Worm (Caenorhabditis elegans): ENCODE results near the gene coq-3.
A peak's percentile ranks its signal among the peaks of the same experiment; 100 is the strongest.
"Not testable (repeated sequence)": the region's sequence is repeated elsewhere in the genome, so short reads cannot be mapped to it uniquely, and the experiment has no call there.

coq-3 gene

ce11 chrIV:14757786-14758185, 38.3 kb downstream of the coq-3 start:
- TF ChIP-seq tlf-1 (GFP tag; optimal IDR thresholded peaks at IDR 0.05) (no peak), ceh-58 (GFP tag; IDR thresholded peaks at IDR 0.05) (no peak), lir-1 (GFP tag; conservative IDR thresholded peaks at IDR 0.05) (no peak), ztf-25 (GFP tag; IDR thresholded peaks at IDR 0.05) (no peak), B0035.1 (tag; optimal IDR thresholded peaks at IDR 0.05) (no peak), attf-6 (GFP tag; IDR thresholded peaks at IDR 0.05) (peak; percentile 67; the same call in 1 of the 2 replicates), nfya-1 (tag; optimal IDR thresholded peaks at IDR 0.05; ENCODE audit: borderline replicate concordance, insufficient read depth) (no peak)

- TF ChIP-seq nfya-1 (tag; optimal IDR thresholded peaks at IDR 0.05; ENCODE audit: borderline replicate concordance, insufficient read depth) (no peak), hlh-12 (tag; optimal IDR thresholded peaks at IDR 0.05) (no peak), tbp1 (GFP tag; optimal IDR thresholded peaks at IDR 0.05) (peak; percentile 10), attf-6 (GFP tag; IDR thresholded peaks at IDR 0.05) (peak; percentile 88), cebp-1 (GFP tag; IDR thresholded peaks at IDR 0.05) (no peak), cebp-1 (tag; optimal IDR thresholded peaks at IDR 0.05) (no peak), snpc-4 (GFP tag; optimal IDR thresholded peaks at IDR 0.05) (peak; percentile 78), snpc-4 (tag; optimal IDR thresholded peaks at IDR 0.05) (peak in 3 of 4 experiments; percentile 89 to 93 (median 91)), lin-35 (GFP tag; optimal IDR thresholded peaks at IDR 0.05) (no peak), F33H1.4 (GFP tag; IDR thresholded peaks at IDR 0.05) (no peak), efl-1 (GFP tag; optimal IDR thresholded peaks at IDR 0.05) (peak; percentile 8), madf-6 (GFP tag; IDR thresholded peaks at IDR 0.05) (peak; percentile 56; the same call in 1 of the 2 replicates), F57C9.4 (tag; optimal IDR thresholded peaks at IDR 0.05) (no peak), madf-3 (GFP tag; IDR thresholded peaks at IDR 0.05) (no peak), ceh-100 (GFP tag; IDR thresholded peaks at IDR 0.05) (no peak), bed-2 (GFP tag; IDR thresholded peaks at IDR 0.05) (no peak), lsl-1 (GFP tag; optimal IDR thresholded peaks at IDR 0.05) (peak; percentile 79), ets-4 (GFP tag; optimal IDR thresholded peaks at IDR 0.05) (no peak), egrh-3 (GFP tag; IDR thresholded peaks at IDR 0.05) (no peak), K11D2.4 (GFP tag; IDR thresholded peaks at IDR 0.05) (no peak), F55B11.4 (tag; optimal IDR thresholded peaks at IDR 0.05; ENCODE audit: borderline replicate concordance, insufficient read depth) (no peak), repo-1 (tag; optimal IDR thresholded peaks at IDR 0.05) (no peak)
Measured at ce11 chrIV:14754912-14755311, 41.2 kb downstream of the coq-3 start, which contains the start of gene Y57G11C.499. Gene Y57G11C.499 (minus strand): TSS chrIV:14754934.

ce11 chrIV:14747578-14748208, 48.4 kb downstream of the coq-3 start:
- TF ChIP-seq egrh-3 (GFP tag; IDR thresholded peaks at IDR 0.05) (peak; percentile 51; the same call in 1 of the 2 replicates), snpc-4 (tag; optimal IDR thresholded peaks at IDR 0.05) (peak in 2 of 4 experiments; percentile 81 to 94), attf-6 (GFP tag; IDR thresholded peaks at IDR 0.05) (peak; percentile 90)
- TF ChIP-seq snpc-4 (GFP tag; optimal IDR thresholded peaks at IDR 0.05) = not testable (repeated sequence)
